Worm (Caenorhabditis elegans) whole organism, midembryonic: ENCODE data around the gene ptr-9.

ENCODE experiments used
- T22C8.4 ChIP-seq: fragments of 200-800 bp; sonication (Bioruptor generic); IDR thresholded peaks from 2 replicates; pipeline ENCODE4 v1.3.6; 2022; ENCODE audit warnings: missing genetic modification characterization, missing compliant biosample characterization
- cog-1 ChIP-seq: sonication (generic microtip); optimal IDR thresholded peaks from 2 replicates; lab custom pipeline; 2016; ENCODE audit warnings: missing genetic modification characterization, missing compliant biosample characterization
- flt-1 ChIP-seq: fragments of 200-800 bp; sonication (Bioruptor generic); IDR thresholded peaks from 2 replicates; pipeline ENCODE4 v1.3.6; 2022; ENCODE audit warnings: missing genetic modification characterization, missing compliant biosample characterization
- klf-2 ChIP-seq: fragments of 200-800 bp; sonication (Bioruptor generic); conservative IDR thresholded peaks from 2 replicates; pipeline ENCODE4 v1.3.6; 2022; ENCODE audit warnings: missing genetic modification reagents, missing genetic modification characterization, missing compliant biosample characterization
- med-1 ChIP-seq: sonication (generic microtip); optimal IDR thresholded peaks from 2 replicates; lab custom pipeline; 2017; ENCODE audit warnings: missing genetic modification characterization, mild to moderate bottlenecking, missing compliant biosample characterization, antibody characterized with exemption, missing genetic modification reagents; ENCODE audit not compliant: insufficient read depth
- ref-1 ChIP-seq: fragments of 200-800 bp; sonication (Bioruptor generic); conservative IDR thresholded peaks from 2 replicates; pipeline ENCODE4 v1.3.6; 2022; ENCODE audit warnings: missing genetic modification reagents, missing genetic modification characterization, missing compliant biosample characterization
- tab-1 ChIP-seq: fragments of 200-800 bp; sonication (Bioruptor generic); IDR thresholded peaks from 2 replicates; pipeline ENCODE4 v1.3.6; 2022; ENCODE audit warnings: missing genetic modification characterization, missing compliant biosample characterization
- ztf-23 ChIP-seq: fragments of 200-800 bp; sonication (Bioruptor generic); IDR thresholded peaks from 2 replicates; pipeline ENCODE4 v1.3.6; 2022; ENCODE audit warnings: missing genetic modification reagents, missing genetic modification characterization, missing compliant biosample characterization
- ztf-29 ChIP-seq: fragments of 200-800 bp; sonication (Bioruptor generic); IDR thresholded peaks from 2 replicates; pipeline ENCODE4 v1.3.6; 2022; ENCODE audit warnings: missing genetic modification reagents, missing genetic modification characterization, missing compliant biosample characterization

The ptr-9 gene

DNA sequence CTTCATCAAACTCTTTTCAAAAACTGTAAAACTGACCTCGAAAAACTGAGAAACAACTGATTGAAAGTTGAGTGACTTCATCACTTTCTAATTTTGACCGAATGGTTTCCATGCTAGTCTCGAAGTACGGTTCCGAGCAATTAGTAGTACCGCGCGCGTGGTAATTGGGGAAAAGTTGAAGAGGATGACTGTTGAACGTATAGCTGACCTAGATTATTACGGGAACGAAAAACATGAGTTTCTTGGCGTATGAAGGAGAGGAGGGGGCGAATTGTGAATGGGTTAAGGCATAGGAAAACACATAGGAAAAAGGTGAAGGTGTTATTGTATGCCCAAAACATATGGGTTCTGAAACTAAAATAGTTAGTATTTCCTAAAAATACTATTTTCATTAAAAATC lies at the start of gene ptr-9:
TSS of gene ptr-9 (minus strand) at position 101 of the 400 bp plus-strand sequence.
- TF ChIP-seq T22C8.4 (GFP tag; lab: Robert Waterston, UW), result no peak
- TF ChIP-seq ref-1 (GFP tag; lab: Robert Waterston, UW), result no peak
- no peak for TF ChIP-seq ztf-23
- no peak for TF ChIP-seq cog-1 (tag; lab: Kevin White, UChicago)
- no peak for TF ChIP-seq klf-2 (GFP tag; lab: Robert Waterston, UW)
- TF ChIP-seq ztf-29 (GFP tag; lab: Robert Waterston, UW), result no peak
- TF ChIP-seq tab-1, result no peak
- no peak for TF ChIP-seq flt-1
- no peak for TF ChIP-seq med-1 (GFP tag; lab: Kevin White, UChicago)

DNA sequence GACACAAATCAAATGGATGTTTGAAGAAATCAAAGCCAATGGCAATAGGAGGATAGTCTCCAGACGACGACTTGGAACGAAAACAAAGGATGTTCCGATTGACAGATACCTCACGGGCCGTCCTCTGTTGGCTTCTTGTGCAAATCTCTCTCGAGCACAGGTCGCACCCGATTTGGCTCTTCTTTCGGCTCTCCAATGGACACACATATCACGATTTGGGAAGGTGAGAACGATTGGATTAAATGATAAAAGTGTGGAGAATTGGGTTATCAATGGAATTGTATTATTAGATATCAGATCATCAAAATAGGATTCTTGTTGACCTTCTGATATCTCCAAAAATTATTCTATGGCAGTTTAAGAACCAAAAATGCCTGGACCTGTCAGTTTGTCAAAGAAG lies 44.7 kb upstream of the ptr-9 start, which contains the start of gene ZC84.1:
TSS of gene ZC84.1 (minus strand) at position 101 of the 400 bp plus-strand sequence.
- no peak for TF ChIP-seq tab-1
- TF ChIP-seq klf-2 (GFP tag; lab: Robert Waterston, UW), result no peak

ce11 chrIII:9201977-9202376 lies 40.5 kb upstream of the ptr-9 start:
- TF ChIP-seq T22C8.4 (GFP tag; lab: Robert Waterston, UW), result no peak
- no peak for TF ChIP-seq klf-2 (GFP tag; lab: Robert Waterston, UW)
- no peak for TF ChIP-seq ref-1 (GFP tag; lab: Robert Waterston, UW)
- TF ChIP-seq cog-1 (tag; lab: Kevin White, UChicago), result no peak
- TF ChIP-seq flt-1, result no peak
- no peak for TF ChIP-seq tab-1
- TF ChIP-seq ztf-29 (GFP tag; lab: Robert Waterston, UW), result no peak
- no peak for TF ChIP-seq ztf-23
- no peak for TF ChIP-seq med-1 (GFP tag; lab: Kevin White, UChicago)

- no peak for TF ChIP-seq ztf-23
- no peak for TF ChIP-seq tab-1
- no peak for TF ChIP-seq med-1 (GFP tag; lab: Kevin White, UChicago)
- TF ChIP-seq T22C8.4 (GFP tag; lab: Robert Waterston, UW), result no peak
These were observed 38.2 kb upstream of the ptr-9 start, which contains the start of gene ZC84.6 for ce11 chrIII:9199605-9200004. TSS of gene ZC84.6 (minus strand) at chrIII:9199705.

DNA sequence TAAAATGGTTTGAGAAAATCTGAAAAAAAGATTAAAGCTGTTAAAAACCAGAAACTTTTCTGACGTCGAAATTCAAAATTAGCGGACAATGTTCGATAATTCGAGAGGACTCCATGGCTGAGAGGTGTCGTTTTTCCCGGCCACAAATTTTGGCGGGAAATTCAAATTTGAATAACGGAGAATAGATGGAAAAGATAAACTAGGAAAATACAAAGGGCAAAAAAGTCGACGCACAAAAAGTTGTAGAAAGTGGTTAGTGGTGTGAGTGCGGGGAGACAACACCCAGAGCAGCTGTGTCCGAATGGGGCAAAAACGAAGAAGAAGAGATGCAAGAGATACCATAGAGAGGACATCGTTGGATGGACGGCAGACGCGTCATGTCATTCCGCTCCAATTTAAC lies 29.6 kb upstream of the ptr-9 start, which contains the start of gene cls-3:
TSS of gene cls-3 (minus strand) at position 19 of the 400 bp plus-strand sequence.
- TF ChIP-seq ztf-23, result no peak
- no peak for TF ChIP-seq flt-1
- TF ChIP-seq ref-1 (GFP tag; lab: Robert Waterston, UW), result no peak
- no peak for TF ChIP-seq cog-1 (tag; lab: Kevin White, UChicago)
- no peak for TF ChIP-seq tab-1
- TF ChIP-seq klf-2 (GFP tag; lab: Robert Waterston, UW), result no peak
- no peak for TF ChIP-seq ztf-29 (GFP tag; lab: Robert Waterston, UW)
- no peak for TF ChIP-seq med-1 (GFP tag; lab: Kevin White, UChicago)
- no peak for TF ChIP-seq T22C8.4 (GFP tag; lab: Robert Waterston, UW)

DNA sequence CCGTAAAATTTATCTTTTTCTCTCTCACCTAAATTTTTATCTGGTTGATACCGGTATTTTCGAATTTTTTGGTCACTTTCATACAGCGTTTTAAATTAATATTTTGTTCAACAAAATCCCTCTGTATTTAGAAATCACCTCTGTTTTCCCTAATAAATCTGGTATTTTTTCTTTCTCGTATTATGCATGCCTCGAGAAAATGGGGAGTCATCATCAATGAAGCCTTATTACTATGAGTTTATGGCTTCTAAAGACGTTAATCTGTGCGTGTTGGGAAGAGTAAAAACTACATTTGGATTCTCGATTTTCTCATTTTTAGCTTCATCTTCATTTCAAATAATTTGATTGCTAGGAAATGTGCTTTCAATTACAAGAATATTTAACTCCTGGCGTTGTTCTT lies 24.3 kb upstream of the ptr-9 start, which contains the start of gene ZC84.7:
TSS of gene ZC84.7 (plus strand) at position 301 of the 400 bp plus-strand sequence.
- no peak for TF ChIP-seq ztf-23
- TF ChIP-seq T22C8.4 (GFP tag; lab: Robert Waterston, UW), result no peak
- TF ChIP-seq cog-1 (tag; lab: Kevin White, UChicago), result no peak
- no peak for TF ChIP-seq ztf-29 (GFP tag; lab: Robert Waterston, UW)

- TF ChIP-seq flt-1, result no peak
- TF ChIP-seq klf-2 (GFP tag; lab: Robert Waterston, UW), result no peak
- TF ChIP-seq ztf-23, result no peak
- TF ChIP-seq ref-1 (GFP tag; lab: Robert Waterston, UW), result no peak
- TF ChIP-seq T22C8.4 (GFP tag; lab: Robert Waterston, UW), result no peak
- TF ChIP-seq cog-1 (tag; lab: Kevin White, UChicago), result no peak
- no peak for TF ChIP-seq med-1 (GFP tag; lab: Kevin White, UChicago)
- TF ChIP-seq tab-1, result no peak
- no peak for TF ChIP-seq ztf-29 (GFP tag; lab: Robert Waterston, UW)
These were observed 19.8 kb upstream of the ptr-9 start, which contains the start of gene tax-4 for ce11 chrIII:9181246-9181645. TSS of gene tax-4 (plus strand) at chrIII:9181546.

DNA sequence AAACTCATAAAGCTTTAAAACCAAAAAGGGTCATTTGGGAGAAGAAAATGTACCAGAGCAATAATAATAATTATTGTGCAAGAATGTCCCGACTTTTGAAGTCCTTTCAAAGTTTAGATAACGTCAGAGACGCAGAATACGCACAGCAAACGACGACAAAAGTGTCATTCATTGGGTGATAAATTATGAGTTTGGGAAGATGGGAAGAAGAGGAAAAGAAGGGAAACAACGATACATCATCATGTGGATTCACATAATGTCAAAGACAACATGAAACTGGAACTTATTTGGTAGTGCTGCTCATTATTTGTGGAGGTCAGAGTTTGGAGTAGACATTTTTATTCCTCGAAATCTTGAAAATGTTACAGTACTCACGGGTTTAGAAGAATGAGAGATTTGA lies 16.4 kb upstream of the ptr-9 start:
- no peak for TF ChIP-seq klf-2 (GFP tag; lab: Robert Waterston, UW)
- TF ChIP-seq ref-1 (GFP tag; lab: Robert Waterston, UW), result no peak
- TF ChIP-seq ztf-29 (GFP tag; lab: Robert Waterston, UW), result no peak
- TF ChIP-seq med-1 (GFP tag; lab: Kevin White, UChicago), result no peak
- TF ChIP-seq flt-1, result no peak
- TF ChIP-seq ztf-23, result no peak
- no peak for TF ChIP-seq tab-1
- TF ChIP-seq T22C8.4 (GFP tag; lab: Robert Waterston, UW), result no peak
- TF ChIP-seq cog-1 (tag; lab: Kevin White, UChicago), result no peak

ce11 chrIII:9176008-9176407 lies 14.6 kb upstream of the ptr-9 start:
- TF ChIP-seq med-1 (GFP tag; lab: Kevin White, UChicago) (no peak), klf-2 (GFP tag; lab: Robert Waterston, UW) (no peak), ztf-23 (no peak), ref-1 (GFP tag; lab: Robert Waterston, UW) (no peak), flt-1 (no peak), T22C8.4 (GFP tag; lab: Robert Waterston, UW) (no peak), ztf-29 (GFP tag; lab: Robert Waterston, UW) (no peak), cog-1 (tag; lab: Kevin White, UChicago) (no peak), tab-1 (no peak)

ce11 chrIII:9173239-9173638 lies 11.8 kb upstream of the ptr-9 start:
- TF ChIP-seq klf-2 (GFP tag; lab: Robert Waterston, UW) (no peak), med-1 (GFP tag; lab: Kevin White, UChicago) (no peak), ref-1 (GFP tag; lab: Robert Waterston, UW) (no peak), flt-1 (no peak), ztf-29 (GFP tag; lab: Robert Waterston, UW) (no peak)
